Worm (Caenorhabditis elegans) whole organism, L2 larva: ENCODE measurements around the gene dpy-10.

Source experiments
- R02D3.7 ChIP-seq: fragments of 150-350 bp; optimal IDR thresholded peaks from 2 replicates; lab custom pipeline; 2014; ENCODE audit warnings: missing biosample characterization, missing genetic modification characterization
- ZK546.5 ChIP-seq: sonication (generic microtip); optimal IDR thresholded peaks from 2 replicates; lab custom pipeline; 2017; ENCODE audit warnings: missing biosample characterization, missing genetic modification characterization
- aly-2 ChIP-seq: fragments of 150-350 bp; optimal IDR thresholded peaks from 2 replicates; lab custom pipeline; 2014; ENCODE audit warnings: missing biosample characterization, missing genetic modification characterization
- fos-1 ChIP-seq: fragments of 150-350 bp; optimal IDR thresholded peaks from 2 replicates; lab custom pipeline; 2014; ENCODE audit warnings: missing biosample characterization, missing genetic modification characterization
- lin-11 ChIP-seq: fragments of 150-350 bp; sonication (generic microtip); optimal IDR thresholded peaks from 2 replicates; lab custom pipeline; 2014; ENCODE audit warnings: missing biosample characterization, missing genetic modification characterization, inconsistent platforms, mixed read lengths
- unc-62 ChIP-seq: fragments of 150-350 bp; optimal IDR thresholded peaks from 2 replicates; lab custom pipeline; 2014; ENCODE audit warnings: missing biosample characterization, missing genetic modification reagents, missing genetic modification characterization

The dpy-10 gene

ce11 chrII:6663799-6664198 is 48.2 kb downstream of the dpy-10 start:
- TF ChIP-seq unc-62 (GFP tag; lab: Kevin White, UChicago) (no peak), fos-1 (tag; lab: Kevin White, UChicago) (peak; percentile 30)

- TF ChIP-seq ZK546.5 (tag; lab: Kevin White, UChicago) (no peak), fos-1 (tag; lab: Kevin White, UChicago) (peak; percentile 82), lin-11 (tag; lab: Kevin White, UChicago) (no peak), R02D3.7 (tag; lab: Kevin White, UChicago) (no peak), aly-2 (tag; lab: Kevin White, UChicago) (no peak)
Measured at ce11 chrII:6661211-6661610, 50.8 kb downstream of the dpy-10 start, which contains the start of gene T19D12.2. TSS of gene T19D12.2 (plus strand) at chrII:6661335.
